Worm (Caenorhabditis elegans) whole organism, mixed stage, embryonic: ENCODE data around the gene C01G12.5.

Source experiments
- ces-1 ChIP-seq: fragments of 150-350 bp; optimal IDR thresholded peaks from 2 replicates; lab custom pipeline; 2014; ENCODE audit warnings: missing biosample characterization, missing genetic modification reagents, missing genetic modification characterization
- drap-1 ChIP-seq: fragments of 200-800 bp; sonication (Bioruptor generic); optimal IDR thresholded peaks from 3 replicates; lab custom pipeline; 2018; ENCODE audit warnings: mild to moderate bottlenecking, missing genetic modification characterization, missing compliant biosample characterization
- elt-1 ChIP-seq: sonication (generic microtip); optimal IDR thresholded peaks from 2 replicates; lab custom pipeline; 2017; ENCODE audit warnings: missing genetic modification characterization, mild to moderate bottlenecking, missing compliant biosample characterization, antibody characterized with exemption, moderate library complexity, borderline replicate concordance; ENCODE audit not compliant: insufficient read depth
- lin-32 ChIP-seq: fragments of 200-800 bp; sonication (Bioruptor generic); optimal IDR thresholded peaks from 2 replicates; lab custom pipeline; 2018; ENCODE audit warnings: mild to moderate bottlenecking, missing genetic modification characterization, missing compliant biosample characterization
- lsy-2 ChIP-seq: fragments of 150-350 bp; optimal IDR thresholded peaks from 2 replicates; lab custom pipeline; 2014; ENCODE audit warnings: missing biosample characterization, missing genetic modification characterization
- nhr-2 ChIP-seq: fragments of 150-350 bp; optimal IDR thresholded peaks from 2 replicates; lab custom pipeline; 2014; ENCODE audit warnings: missing biosample characterization, missing genetic modification characterization
- nhr-76 ChIP-seq: sonication (generic microtip); optimal IDR thresholded peaks from 2 replicates; lab custom pipeline; 2017; ENCODE audit warnings: missing biosample characterization, missing genetic modification characterization
- pha-4 ChIP-seq: fragments of 150-350 bp; optimal IDR thresholded peaks from 2 replicates; lab custom pipeline; 2018; ENCODE audit warnings: missing biosample characterization, missing genetic modification reagents, missing genetic modification characterization
- snpc-4 ChIP-seq: fragments of 150-350 bp; optimal IDR thresholded peaks from 2 replicates; lab custom pipeline; 2014; ENCODE audit warnings: missing biosample characterization, missing genetic modification characterization
- sptf-1 ChIP-seq: sonication (generic microtip); optimal IDR thresholded peaks from 2 replicates; lab custom pipeline; 2017; ENCODE audit warnings: mild to moderate bottlenecking, missing genetic modification characterization, moderate library complexity, missing compliant biosample characterization
- unc-62 ChIP-seq: fragments of 150-350 bp; optimal IDR thresholded peaks from 2 replicates; lab custom pipeline; 2014; ENCODE audit warnings: missing biosample characterization, missing genetic modification reagents, missing genetic modification characterization
- ztf-11 ChIP-seq: fragments of 150-350 bp; optimal IDR thresholded peaks from 2 replicates; lab custom pipeline; 2014; ENCODE audit warnings: missing biosample characterization, missing genetic modification characterization

ce11 chrII:14580549-14580948 lies 6.8 kb downstream of the C01G12.5 start, which contains the start of the genes nspb-8 and nspb-9:
- TF ChIP-seq snpc-4: no peak
- TF ChIP-seq nhr-2 (tag; lab: Kevin White, UChicago): no peak
- no peak for TF ChIP-seq unc-62 (GFP tag; lab: Kevin White, UChicago)
- no peak for TF ChIP-seq pha-4 (tag; lab: Kevin White, UChicago)
- TF ChIP-seq ces-1 (GFP tag; lab: Kevin White, UChicago): no peak
- TF ChIP-seq nhr-76: no peak
- no peak for TF ChIP-seq ztf-11 (tag; lab: Kevin White, UChicago)
- TF ChIP-seq elt-1 (tag; lab: Kevin White, UChicago): no peak
- no peak for TF ChIP-seq sptf-1 (tag; lab: Kevin White, UChicago)
- no peak for TF ChIP-seq lin-32 (GFP tag; lab: Kevin White, UChicago)
- no peak for TF ChIP-seq drap-1
- TF ChIP-seq lsy-2: no peak
